Worm (Caenorhabditis elegans) whole organism, L3 larva: Measurements from ENCODE around the gene C49F8.1.

Experiments
- R02D3.7 ChIP-seq: fragments of 150-350 bp; optimal IDR thresholded peaks from 2 replicates; lab custom pipeline; 2014; ENCODE audit warnings: missing biosample characterization, missing genetic modification characterization
- ama-1 ChIP-seq: fragments of 150-350 bp; optimal IDR thresholded peaks from 2 replicates; lab custom pipeline; 2018
- ceh-9 ChIP-seq: sonication (generic microtip); optimal IDR thresholded peaks from 2 replicates; lab custom pipeline; 2018; ENCODE audit warnings: missing biosample characterization, missing genetic modification characterization
- fkh-10 ChIP-seq: sonication (generic microtip); optimal IDR thresholded peaks from 2 replicates; lab custom pipeline; 2017; ENCODE audit warnings: missing biosample characterization, missing genetic modification reagents, missing genetic modification characterization
- jun-1 ChIP-seq: fragments of 150-350 bp; optimal IDR thresholded peaks from 2 replicates; lab custom pipeline; 2014; ENCODE audit warnings: missing biosample characterization, missing genetic modification reagents, missing genetic modification characterization
- mdl-1 ChIP-seq: fragments of 150-350 bp; optimal IDR thresholded peaks from 2 replicates; lab custom pipeline; 2014; ENCODE audit warnings: missing biosample characterization, missing genetic modification characterization
- nhr-12 ChIP-seq: fragments of 150-350 bp; optimal IDR thresholded peaks from 2 replicates; lab custom pipeline; 2014; ENCODE audit warnings: missing biosample characterization, missing genetic modification characterization
- nhr-237 ChIP-seq: fragments of 150-350 bp; optimal IDR thresholded peaks from 2 replicates; lab custom pipeline; 2014; ENCODE audit warnings: missing biosample characterization, missing genetic modification characterization
- nhr-25 ChIP-seq: sonication (generic microtip); optimal IDR thresholded peaks from 2 replicates; lab custom pipeline; 2017; ENCODE audit warnings: missing biosample characterization, missing genetic modification characterization
- pha-4 ChIP-seq: fragments of 150-350 bp; optimal IDR thresholded peaks from 2 replicates; lab custom pipeline; 2014; ENCODE audit warnings: missing biosample characterization, missing genetic modification reagents, missing genetic modification characterization
- unc-62 ChIP-seq: fragments of 150-350 bp; sonication (generic microtip); optimal IDR thresholded peaks from 4 replicates; lab custom pipeline; 2014; ENCODE audit warnings: missing biosample characterization, missing genetic modification reagents, missing genetic modification characterization

DNA sequence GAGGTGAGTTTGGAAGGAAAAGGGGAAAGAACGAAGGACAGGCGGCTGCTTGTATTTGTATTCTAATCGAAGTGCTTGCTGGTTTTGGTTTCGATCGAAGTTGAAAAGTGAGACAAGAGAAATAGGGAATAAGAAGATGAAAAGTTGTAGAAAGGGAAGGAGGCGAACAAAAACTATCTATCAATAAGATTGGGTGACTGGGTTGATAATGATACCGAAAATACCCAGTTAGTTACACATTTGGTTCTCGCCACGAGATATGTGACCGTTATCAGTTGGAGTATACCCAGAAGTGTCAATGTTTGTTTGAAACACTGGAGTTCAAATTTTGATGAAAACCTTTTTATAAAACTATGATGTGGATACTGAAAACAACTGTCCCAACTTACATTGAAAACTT is 3.5 kb upstream of the C49F8.1 start:
- no peak for TF ChIP-seq ama-1
- no peak for TF ChIP-seq nhr-25 (tag; lab: Kevin White, UChicago)
- no peak for TF ChIP-seq nhr-237 (tag; lab: Kevin White, UChicago)
- no peak for TF ChIP-seq unc-62 (GFP tag; lab: Kevin White, UChicago)
- TF ChIP-seq ceh-9 (tag; lab: Kevin White, UChicago), result no peak
- TF ChIP-seq fkh-10 (GFP tag; lab: Kevin White, UChicago), result no peak
- no peak for TF ChIP-seq R02D3.7 (tag; lab: Kevin White, UChicago)
- peak; percentile 24 for TF ChIP-seq pha-4 (tag; lab: Kevin White, UChicago)
- TF ChIP-seq mdl-1 (tag; lab: Kevin White, UChicago), result no peak
- TF ChIP-seq nhr-12 (tag; lab: Kevin White, UChicago), result no peak
- TF ChIP-seq jun-1 (tag; lab: Kevin White, UChicago), result peak; percentile 46
